Worm (Caenorhabditis elegans) whole organism, early embryonic: Measurements from ENCODE around the gene Y76B12C.3.
A peak's percentile ranks its signal among the peaks of the same experiment; 100 is the strongest.

ENCODE experiments used
- B0310.2 ChIP-seq: sonication (generic microtip); optimal IDR thresholded peaks from 2 replicates; lab custom pipeline; 2016; ENCODE audit warnings: mild to moderate bottlenecking, missing genetic modification characterization, missing compliant biosample characterization
- F13C5.2 ChIP-seq: sonication (generic microtip); optimal IDR thresholded peaks from 2 replicates; lab custom pipeline; 2017; ENCODE audit warnings: mild to moderate bottlenecking, missing genetic modification characterization, inconsistent platforms, missing compliant biosample characterization
- aly-1 ChIP-seq: sonication (generic microtip); optimal IDR thresholded peaks from 2 replicates; lab custom pipeline; 2016; ENCODE audit warnings: missing genetic modification characterization, missing compliant biosample characterization
- ama-1 ChIP-seq: fragments of 150-350 bp; optimal IDR thresholded peaks from 2 replicates; lab custom pipeline; 2014
- ceh-13 ChIP-seq: fragments of 200-800 bp; sonication (Bioruptor generic); optimal IDR thresholded peaks from 2 replicates; lab custom pipeline; 2018; ENCODE audit warnings: mild to moderate bottlenecking, missing genetic modification characterization, missing compliant biosample characterization
- ceh-36 ChIP-seq: sonication (generic microtip); optimal IDR thresholded peaks from 2 replicates; lab custom pipeline; 2016; ENCODE audit warnings: missing genetic modification characterization, inconsistent platforms, missing compliant biosample characterization
- ets-7 ChIP-seq: sonication (generic microtip); optimal IDR thresholded peaks from 2 replicates; lab custom pipeline; 2016; ENCODE audit warnings: missing genotype, missing genetic modification characterization, missing compliant biosample characterization
- flt-1 ChIP-seq: fragments of 200-800 bp; sonication (Bioruptor generic); IDR thresholded peaks from 2 replicates; pipeline ENCODE4 v1.3.6; 2022; ENCODE audit warnings: missing genetic modification characterization, missing compliant biosample characterization
- hmbx-1 ChIP-seq: sonication (generic microtip); optimal IDR thresholded peaks from 2 replicates; lab custom pipeline; 2016; ENCODE audit warnings: mild to moderate bottlenecking, missing genetic modification characterization, missing compliant biosample characterization
- hmg-4 ChIP-seq: fragments of 200-800 bp; sonication (Bioruptor generic); optimal IDR thresholded peaks from 2 replicates; lab custom pipeline; 2018; ENCODE audit warnings: mild to moderate bottlenecking, missing genetic modification characterization, missing compliant biosample characterization
- hnd-1 ChIP-seq: sonication (generic microtip); optimal IDR thresholded peaks from 2 replicates; lab custom pipeline; 2016; ENCODE audit warnings: missing genetic modification characterization, missing compliant biosample characterization
- pes-1 ChIP-seq: fragments of 200-800 bp; sonication (Bioruptor generic); IDR thresholded peaks from 2 replicates; pipeline ENCODE4 v1.3.6; 2022; ENCODE audit warnings: missing genetic modification reagents, missing genetic modification characterization, missing compliant biosample characterization
- scrt-1 ChIP-seq: fragments of 200-800 bp; sonication (Bioruptor generic); IDR thresholded peaks from 2 replicates; pipeline ENCODE4 v1.3.6; 2022; ENCODE audit warnings: missing genetic modification characterization, missing compliant biosample characterization
- sea-1 ChIP-seq: fragments of 200-800 bp; sonication (Bioruptor generic); conservative IDR thresholded peaks from 2 replicates; pipeline ENCODE4 v1.3.6; 2022; ENCODE audit warnings: missing genetic modification characterization, missing compliant biosample characterization
- tbx-11 ChIP-seq: fragments of 200-800 bp; sonication (Bioruptor generic); IDR thresholded peaks from 2 replicates; pipeline ENCODE4 v1.3.6; 2022; ENCODE audit warnings: missing genetic modification characterization, missing compliant biosample characterization
- tbx-37 ChIP-seq: fragments of 200-800 bp; sonication (Bioruptor generic); conservative IDR thresholded peaks from 2 replicates; pipeline ENCODE4 v1.3.6; 2022; ENCODE audit warnings: missing genetic modification reagents, missing genetic modification characterization, missing compliant biosample characterization
- tra-4 ChIP-seq: sonication (generic microtip); optimal IDR thresholded peaks from 2 replicates; lab custom pipeline; 2017; ENCODE audit warnings: missing genetic modification characterization, missing compliant biosample characterization

Y76B12C.3 gene

ce11 chrIV:1970158-1970557 lies 3.3 kb upstream of the Y76B12C.3 start:
- TF ChIP-seq ets-7 (tag; lab: Kevin White, UChicago) (no peak), ama-1 (lab: Kevin White, UChicago) (no peak), tbx-11 (GFP tag; lab: Robert Waterston, UW) (no peak), ceh-36 (no peak), hnd-1 (tag; lab: Kevin White, UChicago) (no peak), ceh-13 (GFP tag; lab: Kevin White, UChicago) (no peak), aly-1 (no peak), hmg-4 (GFP tag; lab: Kevin White, UChicago) (no peak), scrt-1 (GFP tag; lab: Robert Waterston, UW) (no peak), hmbx-1 (tag; lab: Kevin White, UChicago) (no peak), tra-4 (no peak), F13C5.2 (tag; lab: Kevin White, UChicago) (no peak)

- TF ChIP-seq ets-7 (tag; lab: Kevin White, UChicago): no peak
- TF ChIP-seq ceh-36: no peak
Measured at ce11 chrIV:1971078-1971477, 2.4 kb upstream of the Y76B12C.3 start.

ce11 chrIV:1972271-1972670 lies 1.2 kb upstream of the Y76B12C.3 start, which contains the start of gene Y76B12C.4:
TSS of gene Y76B12C.4 (minus strand) at chrIV:1972371.
- TF ChIP-seq B0310.2: no peak
- no peak for TF ChIP-seq F13C5.2 (tag; lab: Kevin White, UChicago)
- TF ChIP-seq ets-7 (tag; lab: Kevin White, UChicago): no peak
- TF ChIP-seq ceh-36: peak; percentile 54
- no peak for TF ChIP-seq aly-1
- TF ChIP-seq scrt-1 (GFP tag; lab: Robert Waterston, UW): no peak
- TF ChIP-seq tbx-37 (GFP tag; lab: Robert Waterston, UW): no peak

- TF ChIP-seq tbx-37 (GFP tag; lab: Robert Waterston, UW): no peak
- no peak for TF ChIP-seq hmg-4 (GFP tag; lab: Kevin White, UChicago)
Measured at ce11 chrIV:1975594-1975993, 2.1 kb downstream of the Y76B12C.3 start.

ce11 chrIV:1979782-1980181 lies 6.3 kb downstream of the Y76B12C.3 start, which contains the start of gene Y76B12C.8:
TSS of gene Y76B12C.8 (plus strand) at chrIV:1979988.
- no peak for TF ChIP-seq scrt-1 (GFP tag; lab: Robert Waterston, UW)
- no peak for TF ChIP-seq ama-1 (lab: Kevin White, UChicago)
- TF ChIP-seq F13C5.2 (tag; lab: Kevin White, UChicago): no peak
- TF ChIP-seq ceh-36: no peak
- TF ChIP-seq sea-1 (GFP tag; lab: Robert Waterston, UW): no peak
- TF ChIP-seq tbx-11 (GFP tag; lab: Robert Waterston, UW): no peak
- no peak for TF ChIP-seq tbx-37 (GFP tag; lab: Robert Waterston, UW)
- TF ChIP-seq flt-1: no peak
- TF ChIP-seq hmbx-1 (tag; lab: Kevin White, UChicago): no peak
- no peak for TF ChIP-seq ets-7 (tag; lab: Kevin White, UChicago)

ce11 chrIV:1980961-1981446 lies 7.5 kb downstream of the Y76B12C.3 start, which contains the start of gene Y76B12C.6:
TSS of gene Y76B12C.6 (plus strand) at chrIV:1981396.
- no peak for TF ChIP-seq tra-4
- 0 out of 2 replicates have a peak, but pooled peaks have one; percentile 57 for TF ChIP-seq sea-1 (GFP tag; lab: Robert Waterston, UW)
- TF ChIP-seq ama-1 (lab: Kevin White, UChicago): no peak
- peak; percentile 27 for TF ChIP-seq ceh-13 (GFP tag; lab: Kevin White, UChicago)
- 0 out of 2 replicates have a peak, but pooled peaks have one; percentile 45 for TF ChIP-seq flt-1
- TF ChIP-seq hmbx-1 (tag; lab: Kevin White, UChicago): no peak
- TF ChIP-seq pes-1: peak; percentile 61; the same call in 1 of the 2 replicates
- peak; percentile 64 for TF ChIP-seq aly-1
- no peak for TF ChIP-seq hnd-1 (tag; lab: Kevin White, UChicago)
- no peak for TF ChIP-seq B0310.2
- TF ChIP-seq ceh-36: peak; percentile 41
- peak; percentile 72 for TF ChIP-seq F13C5.2 (tag; lab: Kevin White, UChicago)
- peak; percentile 57 for TF ChIP-seq hmg-4 (GFP tag; lab: Kevin White, UChicago)
- TF ChIP-seq tbx-37 (GFP tag; lab: Robert Waterston, UW): 0 out of 2 replicates have a peak, but pooled peaks have one; percentile 22
- TF ChIP-seq tbx-11 (GFP tag; lab: Robert Waterston, UW): peak; percentile 71
- peak; percentile 18 for TF ChIP-seq ets-7 (tag; lab: Kevin White, UChicago)
- TF ChIP-seq scrt-1 (GFP tag; lab: Robert Waterston, UW): peak; percentile 62

- no peak for TF ChIP-seq hmg-4 (GFP tag; lab: Kevin White, UChicago)
- no peak for TF ChIP-seq tra-4
- no peak for TF ChIP-seq ceh-36
- no peak for TF ChIP-seq aly-1
- no peak for TF ChIP-seq pes-1
- no peak for TF ChIP-seq flt-1
- TF ChIP-seq hmbx-1 (tag; lab: Kevin White, UChicago): no peak
- TF ChIP-seq hnd-1 (tag; lab: Kevin White, UChicago): no peak
- TF ChIP-seq F13C5.2 (tag; lab: Kevin White, UChicago): no peak
- TF ChIP-seq tbx-11 (GFP tag; lab: Robert Waterston, UW): no peak
- no peak for TF ChIP-seq ceh-13 (GFP tag; lab: Kevin White, UChicago)
- TF ChIP-seq ama-1 (lab: Kevin White, UChicago): no peak
- no peak for TF ChIP-seq B0310.2
Measured at ce11 chrIV:1990843-1991339, 17.4 kb downstream of the Y76B12C.3 start.

ce11 chrIV:1992789-1993188 lies 19.3 kb downstream of the Y76B12C.3 start, which contains the start of gene xpc-1:
TSS of gene xpc-1 (plus strand) at chrIV:1993089.
- no peak for TF ChIP-seq B0310.2
- no peak for TF ChIP-seq hnd-1 (tag; lab: Kevin White, UChicago)
- TF ChIP-seq ceh-13 (GFP tag; lab: Kevin White, UChicago): no peak
- TF ChIP-seq tbx-37 (GFP tag; lab: Robert Waterston, UW): no peak
